Worm (Caenorhabditis elegans): ENCODE measurements around the gene nhr-117.

DNA sequence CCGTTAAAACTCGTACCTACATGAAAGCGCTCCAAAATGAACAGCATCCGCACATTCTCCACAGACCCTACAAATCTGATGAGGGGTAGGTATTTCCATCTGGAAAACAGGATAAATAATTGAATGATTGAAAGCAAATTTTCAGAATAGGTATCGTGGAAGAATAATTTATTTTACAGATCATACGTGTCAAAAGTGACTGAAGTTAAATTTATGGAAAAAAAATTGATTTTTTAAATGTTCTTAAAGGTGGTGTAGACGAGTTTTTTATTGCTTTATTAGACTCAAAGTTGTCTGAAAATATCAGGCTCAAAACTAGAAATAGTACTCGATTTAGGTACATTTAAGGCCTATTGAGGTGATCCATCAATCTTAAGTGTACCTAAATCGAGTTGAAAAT, 5.4 kb upstream of the nhr-117 start, which contains the start of gene nhr-237:
- TF ChIP-seq unc-62 (GFP tag; optimal IDR thresholded peaks at IDR 0.05) (no peak), cebp-2 (GFP tag; IDR thresholded peaks at IDR 0.05) (no peak), pha-4 (tag; optimal IDR thresholded peaks at IDR 0.05) (no peak), ama-1 (optimal IDR thresholded peaks at IDR 0.05) (no peak), ama-1 (GFP tag; optimal IDR thresholded peaks at IDR 0.05) (no peak), sea-2 (GFP tag; IDR thresholded peaks at IDR 0.05) (no peak), K11D2.4 (GFP tag; IDR thresholded peaks at IDR 0.05) (no peak), repo-1 (tag; optimal IDR thresholded peaks at IDR 0.05) (no peak), ztf-25 (GFP tag; IDR thresholded peaks at IDR 0.05) (no peak), tbx-9 (tag; optimal IDR thresholded peaks at IDR 0.05; ENCODE audit: borderline replicate concordance) (no peak), ceh-58 (GFP tag; IDR thresholded peaks at IDR 0.05) (no peak), hmg-1.2 (GFP tag; IDR thresholded peaks at IDR 0.05) (no peak), dox-1 (GFP tag; IDR thresholded peaks at IDR 0.05) (no peak), F33H1.4 (GFP tag; IDR thresholded peaks at IDR 0.05) (no peak)

Measured in whole organism, young adult.